Worm (Caenorhabditis elegans) whole organism, midembryonic: ENCODE data around the gene nhr-91.

Source experiments
- T22C8.4 ChIP-seq: fragments of 200-800 bp; sonication (Bioruptor generic); IDR thresholded peaks from 2 replicates; pipeline ENCODE4 v1.3.6; 2022; ENCODE audit warnings: missing genetic modification characterization, missing compliant biosample characterization
- cog-1 ChIP-seq: sonication (generic microtip); optimal IDR thresholded peaks from 2 replicates; lab custom pipeline; 2016; ENCODE audit warnings: missing genetic modification characterization, missing compliant biosample characterization
- flt-1 ChIP-seq: fragments of 200-800 bp; sonication (Bioruptor generic); IDR thresholded peaks from 2 replicates; pipeline ENCODE4 v1.3.6; 2022; ENCODE audit warnings: missing genetic modification characterization, missing compliant biosample characterization
- klf-2 ChIP-seq: fragments of 200-800 bp; sonication (Bioruptor generic); conservative IDR thresholded peaks from 2 replicates; pipeline ENCODE4 v1.3.6; 2022; ENCODE audit warnings: missing genetic modification reagents, missing genetic modification characterization, missing compliant biosample characterization
- med-1 ChIP-seq: sonication (generic microtip); optimal IDR thresholded peaks from 2 replicates; lab custom pipeline; 2017; ENCODE audit warnings: missing genetic modification characterization, mild to moderate bottlenecking, missing compliant biosample characterization, antibody characterized with exemption, missing genetic modification reagents; ENCODE audit not compliant: insufficient read depth
- ref-1 ChIP-seq: fragments of 200-800 bp; sonication (Bioruptor generic); conservative IDR thresholded peaks from 2 replicates; pipeline ENCODE4 v1.3.6; 2022; ENCODE audit warnings: missing genetic modification reagents, missing genetic modification characterization, missing compliant biosample characterization
- tab-1 ChIP-seq: fragments of 200-800 bp; sonication (Bioruptor generic); IDR thresholded peaks from 2 replicates; pipeline ENCODE4 v1.3.6; 2022; ENCODE audit warnings: missing genetic modification characterization, missing compliant biosample characterization
- ztf-23 ChIP-seq: fragments of 200-800 bp; sonication (Bioruptor generic); IDR thresholded peaks from 2 replicates; pipeline ENCODE4 v1.3.6; 2022; ENCODE audit warnings: missing genetic modification reagents, missing genetic modification characterization, missing compliant biosample characterization
- ztf-29 ChIP-seq: fragments of 200-800 bp; sonication (Bioruptor generic); IDR thresholded peaks from 2 replicates; pipeline ENCODE4 v1.3.6; 2022; ENCODE audit warnings: missing genetic modification reagents, missing genetic modification characterization, missing compliant biosample characterization

The nhr-91 gene

DNA sequence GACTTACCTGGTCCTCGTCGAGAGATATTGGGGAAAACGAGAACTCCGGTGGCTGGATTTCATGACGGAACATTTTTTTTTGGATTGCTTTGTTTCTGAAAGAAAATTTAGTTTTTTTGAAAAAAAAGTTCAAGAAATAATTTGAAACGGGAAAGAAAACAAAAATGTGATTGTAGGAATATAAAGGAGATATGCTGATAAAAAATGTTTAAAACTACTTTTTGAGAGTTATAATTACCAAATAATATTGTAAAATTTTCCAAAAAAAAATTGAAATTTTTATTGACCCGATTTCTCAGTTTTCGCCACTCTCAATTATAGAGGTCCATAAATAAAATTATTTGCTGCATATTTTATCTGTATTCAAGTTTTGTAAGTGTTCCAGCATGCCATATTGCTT is 8.0 kb downstream of the nhr-91 start, which contains the start of gene glb-28:
TSS of gene glb-28 (minus strand) at position 101 of the 400 bp plus-strand sequence.
- TF ChIP-seq ztf-23 (GFP tag; lab: Robert Waterston, UW) (no peak), T22C8.4 (GFP tag; lab: Robert Waterston, UW) (no peak), med-1 (GFP tag; lab: Kevin White, UChicago) (no peak), tab-1 (GFP tag; lab: Robert Waterston, UW) (no peak), cog-1 (tag; lab: Kevin White, UChicago) (no peak), ref-1 (no peak), klf-2 (GFP tag; lab: Robert Waterston, UW) (no peak), flt-1 (no peak), ztf-29 (GFP tag; lab: Robert Waterston, UW) (no peak)

DNA sequence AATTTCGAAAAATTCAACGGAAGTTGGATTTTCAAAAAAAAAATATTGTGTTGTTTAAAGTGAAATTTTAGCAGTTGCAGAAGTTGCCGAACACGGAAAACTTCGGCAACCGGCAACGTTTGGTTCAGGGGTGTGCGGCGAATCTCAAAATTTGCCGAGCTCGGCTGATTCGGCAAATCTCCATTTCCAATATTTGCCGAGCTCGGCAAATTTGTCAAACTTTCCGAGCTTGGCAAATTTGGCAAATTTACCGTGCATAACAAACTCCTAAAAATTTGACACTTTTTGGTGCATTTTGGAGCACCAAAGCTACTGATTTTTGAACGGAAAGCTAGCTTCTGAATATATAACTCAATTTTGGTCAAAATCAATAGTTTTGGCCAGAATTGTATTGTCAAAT is 12.0 kb downstream of the nhr-91 start:
- TF ChIP-seq T22C8.4 (GFP tag; lab: Robert Waterston, UW) (no peak), ref-1 (no peak), ztf-29 (GFP tag; lab: Robert Waterston, UW) (no peak), cog-1 (tag; lab: Kevin White, UChicago) (no peak), med-1 (GFP tag; lab: Kevin White, UChicago) (no peak), flt-1 (no peak), ztf-23 (GFP tag; lab: Robert Waterston, UW) (no peak), klf-2 (GFP tag; lab: Robert Waterston, UW) (no peak), tab-1 (GFP tag; lab: Robert Waterston, UW) (no peak)

ce11 chrX:15321791-15322190 is 12.6 kb downstream of the nhr-91 start:
- TF ChIP-seq med-1 (GFP tag; lab: Kevin White, UChicago): no peak

- TF ChIP-seq flt-1 (no peak), tab-1 (GFP tag; lab: Robert Waterston, UW) (no peak), T22C8.4 (GFP tag; lab: Robert Waterston, UW) (no peak), cog-1 (tag; lab: Kevin White, UChicago) (no peak), med-1 (GFP tag; lab: Kevin White, UChicago) (no peak), ztf-23 (GFP tag; lab: Robert Waterston, UW) (no peak), ztf-29 (GFP tag; lab: Robert Waterston, UW) (no peak), klf-2 (GFP tag; lab: Robert Waterston, UW) (no peak), ref-1 (no peak)
These were observed 16.5 kb downstream of the nhr-91 start, which contains the start of gene Y15E3A.3 for ce11 chrX:15325709-15326108. Gene Y15E3A.3, minus strand, starts transcription at chrX:15325809.

DNA sequence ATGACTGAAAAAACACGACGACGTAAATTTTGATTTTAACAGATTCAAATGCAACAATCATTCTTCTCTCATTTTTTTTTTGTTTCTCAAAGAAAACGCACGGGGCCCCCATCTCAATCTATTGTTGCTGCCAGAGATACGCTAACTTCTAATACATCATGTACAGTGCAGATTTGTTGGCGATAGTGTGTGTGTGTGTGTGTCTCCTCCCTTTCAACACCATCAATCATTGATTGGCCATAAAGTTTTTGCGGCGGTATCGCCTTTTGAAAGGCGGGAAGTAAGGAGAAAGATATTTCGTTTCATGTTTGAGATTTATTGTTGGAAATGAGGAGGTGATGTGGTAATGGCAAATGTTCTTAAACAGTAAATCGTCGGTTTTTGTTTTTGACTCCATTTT is 18.1 kb downstream of the nhr-91 start:
- TF ChIP-seq klf-2 (GFP tag; lab: Robert Waterston, UW): no peak
- no peak for TF ChIP-seq T22C8.4 (GFP tag; lab: Robert Waterston, UW)
- TF ChIP-seq med-1 (GFP tag; lab: Kevin White, UChicago): no peak
- TF ChIP-seq cog-1 (tag; lab: Kevin White, UChicago): no peak
- TF ChIP-seq tab-1 (GFP tag; lab: Robert Waterston, UW): no peak
- no peak for TF ChIP-seq flt-1
- no peak for TF ChIP-seq ref-1
- TF ChIP-seq ztf-23 (GFP tag; lab: Robert Waterston, UW): no peak
- TF ChIP-seq ztf-29 (GFP tag; lab: Robert Waterston, UW): no peak

- TF ChIP-seq med-1 (GFP tag; lab: Kevin White, UChicago): no peak
- no peak for TF ChIP-seq ztf-29 (GFP tag; lab: Robert Waterston, UW)
- TF ChIP-seq klf-2 (GFP tag; lab: Robert Waterston, UW): no peak
- TF ChIP-seq cog-1 (tag; lab: Kevin White, UChicago): no peak
- no peak for TF ChIP-seq flt-1
- TF ChIP-seq tab-1 (GFP tag; lab: Robert Waterston, UW): no peak
- TF ChIP-seq ref-1: no peak
- TF ChIP-seq T22C8.4 (GFP tag; lab: Robert Waterston, UW): no peak
- TF ChIP-seq ztf-23 (GFP tag; lab: Robert Waterston, UW): no peak
These were observed 19.2 kb downstream of the nhr-91 start for ce11 chrX:15328343-15328742.

DNA sequence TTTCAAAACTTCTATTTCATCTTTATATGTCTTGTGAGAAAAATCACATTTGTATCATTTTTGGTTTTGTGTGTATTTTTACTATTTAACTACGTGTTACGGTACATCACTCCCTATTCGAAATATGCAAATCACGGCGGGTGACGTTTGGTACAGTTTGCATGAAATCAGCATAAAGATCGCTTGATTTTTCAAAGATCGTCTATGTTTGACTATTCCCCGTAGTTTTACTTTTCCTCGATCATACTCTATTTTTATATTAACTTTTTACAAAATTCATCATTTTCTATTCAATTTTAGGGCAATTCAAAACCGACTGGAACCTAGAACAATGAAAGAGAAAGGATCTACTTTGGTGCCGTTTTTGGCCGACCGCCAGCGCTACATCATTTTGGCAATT is 21.5 kb downstream of the nhr-91 start, which contains the start of gene Y15E3A.4:
TSS of gene Y15E3A.4 (plus strand) at position 301 of the 400 bp plus-strand sequence.
- TF ChIP-seq ztf-29 (GFP tag; lab: Robert Waterston, UW) (no peak), cog-1 (tag; lab: Kevin White, UChicago) (no peak), flt-1 (no peak), tab-1 (GFP tag; lab: Robert Waterston, UW) (no peak), klf-2 (GFP tag; lab: Robert Waterston, UW) (no peak), ref-1 (no peak), ztf-23 (GFP tag; lab: Robert Waterston, UW) (no peak), T22C8.4 (GFP tag; lab: Robert Waterston, UW) (no peak), med-1 (GFP tag; lab: Kevin White, UChicago) (no peak)

DNA sequence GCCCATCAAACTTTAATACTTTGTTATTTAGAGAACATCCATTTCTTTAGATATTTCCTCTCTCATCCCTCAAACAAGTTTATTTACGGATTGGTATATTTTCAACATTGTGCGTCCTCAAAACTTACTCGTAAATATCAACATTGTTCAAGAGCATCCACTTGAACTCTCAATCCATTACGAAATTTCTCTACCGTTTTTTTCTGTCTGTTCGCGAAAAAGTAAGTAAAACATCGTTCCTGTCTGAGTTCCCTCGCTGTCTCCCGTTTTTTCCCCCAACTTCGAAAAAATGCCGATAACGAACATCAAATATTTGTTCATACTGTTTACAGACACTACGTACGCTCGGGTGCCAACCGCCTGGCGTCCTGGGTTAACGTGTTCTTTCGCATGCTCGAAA is 25.7 kb downstream of the nhr-91 start:
- no peak for TF ChIP-seq ztf-29 (GFP tag; lab: Robert Waterston, UW)
- TF ChIP-seq klf-2 (GFP tag; lab: Robert Waterston, UW): no peak
- no peak for TF ChIP-seq tab-1 (GFP tag; lab: Robert Waterston, UW)
- no peak for TF ChIP-seq med-1 (GFP tag; lab: Kevin White, UChicago)
- no peak for TF ChIP-seq ztf-23 (GFP tag; lab: Robert Waterston, UW)
- no peak for TF ChIP-seq cog-1 (tag; lab: Kevin White, UChicago)
- no peak for TF ChIP-seq ref-1
- TF ChIP-seq flt-1: no peak

- no peak for TF ChIP-seq ztf-29 (GFP tag; lab: Robert Waterston, UW)
- TF ChIP-seq ztf-23 (GFP tag; lab: Robert Waterston, UW): no peak
- no peak for TF ChIP-seq med-1 (GFP tag; lab: Kevin White, UChicago)
- TF ChIP-seq flt-1: no peak
- TF ChIP-seq klf-2 (GFP tag; lab: Robert Waterston, UW): no peak
- no peak for TF ChIP-seq cog-1 (tag; lab: Kevin White, UChicago)
- no peak for TF ChIP-seq T22C8.4 (GFP tag; lab: Robert Waterston, UW)
- no peak for TF ChIP-seq tab-1 (GFP tag; lab: Robert Waterston, UW)
- no peak for TF ChIP-seq ref-1
These were observed 26.5 kb downstream of the nhr-91 start for ce11 chrX:15335636-15336035.
